Fruit fly (Drosophila melanogaster): ENCODE results near the gene Snap24.

Gene Snap24

dm6 chr3R:9754487-9754886 lies 8.5 kb downstream of the Snap24 start, which contains the start of gene Tti1 (continued):
- peak; percentile 39 to 91 for TF ChIP-seq crp (GFP tag; optimal IDR thresholded peaks at IDR 0.05)
- peak; percentile 73 for TF ChIP-seq CG13287 (GFP tag; IDR thresholded peaks at IDR 0.05; ENCODE audit: partially characterized antibody)
- TF ChIP-seq HLH4C (GFP tag; IDR thresholded peaks at IDR 0.05; ENCODE audit: partially characterized antibody): peak; percentile 64
- TF ChIP-seq Dp (GFP tag; optimal IDR thresholded peaks at IDR 0.05): peak; percentile 86
- TF ChIP-seq CG6791 (GFP tag; IDR thresholded peaks at IDR 0.05; ENCODE audit: partially characterized antibody): peak; percentile 61; the same call in 2 of the 3 replicates
- TF ChIP-seq sd (tag; optimal IDR thresholded peaks at IDR 0.05): no peak
- peak; percentile 9; the same call in 1 of the 2 replicates for TF ChIP-seq CG11085 (GFP tag; IDR thresholded peaks at IDR 0.05)
- TF ChIP-seq CG14860 (GFP tag; IDR thresholded peaks at IDR 0.05; ENCODE audit: partially characterized antibody): peak; percentile 33; the same call in 1 of the 3 replicates
- peak; percentile 34 for TF ChIP-seq scrt (GFP tag; optimal IDR thresholded peaks at IDR 0.05)
- TF ChIP-seq ems (GFP tag; optimal IDR thresholded peaks at IDR 0.05): no peak

dm6 chr3R:9747900-9748663 lies 14.9 kb downstream of the Snap24 start:
- no peak for TF ChIP-seq CG2120 (GFP tag; optimal IDR thresholded peaks at IDR 0.05)
- no peak for TF ChIP-seq corto (GFP tag; optimal IDR thresholded peaks at IDR 0.05)
- TF ChIP-seq dmrt99B (tag; optimal IDR thresholded peaks at IDR 0.05): no peak
- TF ChIP-seq Myb (GFP tag; optimal IDR thresholded peaks at IDR 0.05): peak; percentile 15
- peak; percentile 42 for TF ChIP-seq CG9797 (GFP tag; optimal IDR thresholded peaks at IDR 0.05)
- peak; percentile 15; the same call in 1 of the 2 replicates for TF ChIP-seq MBD-R2 (GFP tag; IDR thresholded peaks at IDR 0.05)
- TF ChIP-seq MESR4 (GFP tag; optimal IDR thresholded peaks at IDR 0.05): peak; percentile 60
- TF ChIP-seq CG18011 (GFP tag; optimal IDR thresholded peaks at IDR 0.05): no peak
- no peak for TF ChIP-seq CG11093 (GFP tag; IDR thresholded peaks at IDR 0.05)
- no peak for TF ChIP-seq ato (GFP tag; IDR thresholded peaks at IDR 0.05; ENCODE audit: partially characterized antibody)
- no peak for TF ChIP-seq tin (GFP tag; optimal IDR thresholded peaks at IDR 0.05)
- TF ChIP-seq trh (GFP tag; optimal IDR thresholded peaks at IDR 0.05): no peak
- peak; percentile 70 for TF ChIP-seq CG4617 (GFP tag; optimal IDR thresholded peaks at IDR 0.05; ENCODE audit: borderline replicate concordance)
- peak; percentile 18 for TF ChIP-seq sens (GFP tag)
- no peak for TF ChIP-seq chif (GFP tag; optimal IDR thresholded peaks at IDR 0.05)
- no peak for TF ChIP-seq Spps (tag; optimal IDR thresholded peaks at IDR 0.05)
- no peak for TF ChIP-seq HmgZ (tag; optimal IDR thresholded peaks at IDR 0.05)
- TF ChIP-seq pzg (GFP tag; optimal IDR thresholded peaks at IDR 0.05): peak; percentile 50
- TF ChIP-seq CG14014 (GFP tag; IDR thresholded peaks at IDR 0.05): no peak
- TF ChIP-seq Dip3 (GFP tag; optimal IDR thresholded peaks at IDR 0.05): no peak
- TF ChIP-seq rib (GFP tag; IDR thresholded peaks at IDR 0.05): no peak
- no peak for TF ChIP-seq CG12155 (GFP tag; optimal IDR thresholded peaks at IDR 0.05)
- peak; percentile 80 for TF ChIP-seq E2f2 (GFP tag; IDR thresholded peaks at IDR 0.05)
- TF ChIP-seq CG1233 (GFP tag; optimal IDR thresholded peaks at IDR 0.05): no peak
- no peak for TF ChIP-seq Lhr (GFP tag; optimal IDR thresholded peaks at IDR 0.05)
- peak; percentile 85 for TF ChIP-seq gfzf (GFP tag; optimal IDR thresholded peaks at IDR 0.05)
- no peak for TF ChIP-seq CG17361 (GFP tag; IDR thresholded peaks at IDR 0.05)
- TF ChIP-seq CG6791 (GFP tag; IDR thresholded peaks at IDR 0.05; ENCODE audit: partially characterized antibody): no peak
- no peak for TF ChIP-seq CG16863 (GFP tag; optimal IDR thresholded peaks at IDR 0.05)
- TF ChIP-seq twi (tag; optimal IDR thresholded peaks at IDR 0.05): no peak
- TF ChIP-seq bigmax (GFP tag; optimal IDR thresholded peaks at IDR 0.05): peak; percentile 90
- no peak for TF ChIP-seq Trl (optimal IDR thresholded peaks at IDR 0.05)
- no peak for TF ChIP-seq Trl (GFP tag; optimal IDR thresholded peaks at IDR 0.05)
- TF ChIP-seq Dp (GFP tag; optimal IDR thresholded peaks at IDR 0.05): peak; percentile 75
- no peak for TF ChIP-seq CG31365 (tag; optimal IDR thresholded peaks at IDR 0.05)
- TF ChIP-seq CG1024 (GFP tag; IDR thresholded peaks at IDR 0.05): no peak

Data from whole organism, embryonic.